Fruit fly (Drosophila melanogaster) whole organism, embryonic: ENCODE measurements around the gene dome.
A peak's percentile ranks its signal among the peaks of the same experiment; 100 is the strongest.

Experiments used
- ATbp ChIP-seq: fragments of 200-800 bp; sonication (Bioruptor generic); optimal IDR thresholded peaks from 2 replicates; lab custom pipeline; 2017; ENCODE audit warnings: missing biosample characterization, mild to moderate bottlenecking, missing genetic modification characterization, missing genetic modification reagents
- Adf1 ChIP-seq: fragments of 200-800 bp; sonication (Bioruptor generic); IDR thresholded peaks from 2 replicates; pipeline ENCODE4 v1.3.6; 2022; ENCODE audit warnings: missing biosample characterization, missing genetic modification characterization
- Atf3 ChIP-seq: fragments of 200-800 bp; sonication (Bioruptor generic); optimal IDR thresholded peaks from 3 replicates; lab custom pipeline; 2016; ENCODE audit warnings: missing biosample characterization, missing genetic modification characterization
- BEAF-32 ChIP-seq: fragments of 200-800 bp; sonication (Bioruptor generic); optimal IDR thresholded peaks from 3 replicates; lab custom pipeline; 2017; ENCODE audit warnings: missing biosample characterization, missing genetic modification characterization, mild to moderate bottlenecking, moderate library complexity, missing genetic modification reagents
- CG11398 ChIP-seq: fragments of 200-800 bp; sonication (Bioruptor generic); optimal IDR thresholded peaks from 2 replicates; lab custom pipeline; 2016; ENCODE audit warnings: missing biosample characterization, missing genetic modification characterization
- CG11695 ChIP-seq: fragments of 200-800 bp; sonication (Bioruptor generic); IDR thresholded peaks from 3 replicates; pipeline ENCODE4 v1.3.6; 2022; ENCODE audit warnings: missing biosample characterization, missing genetic modification characterization
- CG13287 ChIP-seq: fragments of 200-800 bp; sonication (Bioruptor generic); IDR thresholded peaks from 2 replicates; pipeline ENCODE4 v1.3.6; 2022; ENCODE audit warnings: missing biosample characterization, missing genetic modification characterization; ENCODE audit not compliant: partially characterized antibody
- CG13424 ChIP-seq: fragments of 200-800 bp; sonication (Bioruptor generic); optimal IDR thresholded peaks from 2 replicates; lab custom pipeline; 2019; ENCODE audit warnings: missing biosample characterization, mild to moderate bottlenecking, missing genetic modification characterization, moderate library complexity
- CG13894 ChIP-seq: fragments of 200-800 bp; sonication (Bioruptor generic); optimal IDR thresholded peaks from 3 replicates; lab custom pipeline; 2018; ENCODE audit warnings: missing biosample characterization, mild to moderate bottlenecking, missing genetic modification characterization, moderate library complexity
- CG15269 ChIP-seq: fragments of 200-800 bp; sonication (Bioruptor generic); optimal IDR thresholded peaks from 2 replicates; lab custom pipeline; 2018; ENCODE audit warnings: missing biosample characterization, mild to moderate bottlenecking, missing genetic modification characterization, moderate library complexity
- CG18011 ChIP-seq: fragments of 200-800 bp; sonication (Bioruptor generic); optimal IDR thresholded peaks from 2 replicates; lab custom pipeline; 2017; ENCODE audit warnings: missing biosample characterization, missing genetic modification characterization, mild to moderate bottlenecking, moderate library complexity, missing genotype
- CG2678 ChIP-seq: fragments of 200-800 bp; sonication (Bioruptor generic); optimal IDR thresholded peaks from 3 replicates; lab custom pipeline; 2019; ENCODE audit warnings: missing biosample characterization, mild to moderate bottlenecking, missing genetic modification characterization, moderate library complexity
- CG30431 ChIP-seq: fragments of 200-800 bp; sonication (Bioruptor generic); optimal IDR thresholded peaks from 2 replicates; lab custom pipeline; 2017; ENCODE audit warnings: missing biosample characterization, missing genetic modification characterization
- CG33213 ChIP-seq: fragments of 200-800 bp; sonication (Bioruptor generic); optimal IDR thresholded peaks from 3 replicates; lab custom pipeline; 2016; ENCODE audit warnings: missing biosample characterization, missing genetic modification characterization
- CG3726 ChIP-seq: fragments of 200-800 bp; sonication (Bioruptor generic); IDR thresholded peaks from 3 replicates; pipeline ENCODE4, ENCODE4 v1.3.6; 2022; ENCODE audit warnings: missing biosample characterization, missing genetic modification characterization
- CG3838 ChIP-seq: fragments of 200-800 bp; sonication (Bioruptor generic); optimal IDR thresholded peaks from 3 replicates; lab custom pipeline; 2016; ENCODE audit warnings: missing biosample characterization, missing genetic modification characterization
- CG3995 ChIP-seq: fragments of 200-800 bp; sonication (Bioruptor generic); optimal IDR thresholded peaks from 3 replicates; lab custom pipeline; 2016; ENCODE audit warnings: missing biosample characterization, missing genetic modification characterization
- CG6254 ChIP-seq: fragments of 200-800 bp; sonication (Bioruptor generic); optimal IDR thresholded peaks from 3 replicates; lab custom pipeline; 2017; ENCODE audit warnings: mild to moderate bottlenecking, missing biosample characterization, missing genetic modification reagents, missing genetic modification characterization
- CG6272 ChIP-seq: fragments of 200-800 bp; sonication (Bioruptor generic); IDR thresholded peaks from 2 replicates; pipeline ENCODE4 v1.3.6; 2022; ENCODE audit warnings: missing biosample characterization, missing genetic modification characterization
- CTCF ChIP-seq: fragments of 200-800 bp; sonication (Bioruptor generic); optimal IDR thresholded peaks from 2 replicates; lab custom pipeline; 2017; ENCODE audit warnings: missing biosample characterization, mild to moderate bottlenecking, missing genetic modification characterization, moderate library complexity
- Dip2 ChIP-seq: fragments of 200-800 bp; sonication (Bioruptor generic); IDR thresholded peaks from 2 replicates; pipeline ENCODE4 v1.3.6; 2022; ENCODE audit warnings: missing biosample characterization, missing genetic modification characterization
- Doc2 ChIP-seq: fragments of 200-800 bp; sonication (Bioruptor generic); IDR thresholded peaks from 2 replicates; pipeline ENCODE4 v1.3.6; 2022; ENCODE audit warnings: missing biosample characterization, missing genetic modification characterization
- E2f2 ChIP-seq: fragments of 200-800 bp; sonication (Bioruptor generic); IDR thresholded peaks from 2 replicates; pipeline ENCODE4 v1.3.6; 2022; ENCODE audit warnings: missing biosample characterization, missing genetic modification characterization
- Fer3 ChIP-seq: fragments of 200-800 bp; sonication (Bioruptor generic); optimal IDR thresholded peaks from 2 replicates; lab custom pipeline; 2018; ENCODE audit warnings: missing biosample characterization, mild to moderate bottlenecking, missing genetic modification characterization, moderate library complexity
- Gsc ChIP-seq: fragments of 200-800 bp; sonication (Bioruptor generic); IDR thresholded peaks from 2 replicates; pipeline ENCODE4 v1.3.6; 2022; ENCODE audit warnings: missing biosample characterization, missing genetic modification characterization
- HLH3B ChIP-seq: fragments of 200-800 bp; sonication (Bioruptor generic); IDR thresholded peaks from 2 replicates; pipeline ENCODE4 v1.3.6; 2022; ENCODE audit warnings: missing biosample characterization, missing genetic modification characterization
- Jarid2 ChIP-seq: fragments of 200-800 bp; sonication (Bioruptor generic); optimal IDR thresholded peaks from 3 replicates; lab custom pipeline; 2017; ENCODE audit warnings: mild to moderate bottlenecking, missing biosample characterization, missing genetic modification reagents, missing genetic modification characterization
- Meics ChIP-seq: fragments of 200-800 bp; sonication (Bioruptor generic); optimal IDR thresholded peaks from 2 replicates; lab custom pipeline; 2017; ENCODE audit warnings: missing biosample characterization, mild to moderate bottlenecking, missing genetic modification characterization
- Mrtf ChIP-seq: fragments of 200-800 bp; sonication (Bioruptor generic); IDR thresholded peaks from 3 replicates; pipeline ENCODE4 v1.3.6; 2022; ENCODE audit warnings: missing biosample characterization, missing genetic modification characterization
- NK7.1 ChIP-seq: fragments of 200-800 bp; sonication (Bioruptor generic); optimal IDR thresholded peaks from 3 replicates; lab custom pipeline; 2016; ENCODE audit warnings: missing biosample characterization, missing genetic modification characterization
- Rfx ChIP-seq: fragments of 200-800 bp; sonication (Bioruptor generic); IDR thresholded peaks from 2 replicates; pipeline ENCODE4 v1.3.6; 2022; ENCODE audit warnings: missing biosample characterization, missing genetic modification characterization
- Scr ChIP-seq: fragments of 200-800 bp; sonication (Bioruptor generic); IDR thresholded peaks from 2 replicates; pipeline ENCODE4 v1.3.6; 2022; ENCODE audit warnings: missing biosample characterization, missing genetic modification characterization; ENCODE audit not compliant: partially characterized antibody
- Side ChIP-seq: fragments of 200-800 bp; sonication (Bioruptor generic); optimal IDR thresholded peaks from 2 replicates; lab custom pipeline; 2016; ENCODE audit warnings: missing biosample characterization, missing genetic modification characterization
- Sry-δ ChIP-seq: fragments of 200-800 bp; sonication (Bioruptor generic); optimal IDR thresholded peaks from 2 replicates; lab custom pipeline; 2016; ENCODE audit warnings: missing biosample characterization, missing genetic modification characterization
- Usf ChIP-seq: fragments of 200-800 bp; sonication (Bioruptor generic); optimal IDR thresholded peaks from 2 replicates; lab custom pipeline; 2017; ENCODE audit warnings: missing genotype, missing biosample characterization, missing genetic modification characterization
- Vsx1 ChIP-seq: fragments of 200-800 bp; sonication (Bioruptor generic); optimal IDR thresholded peaks from 2 replicates; lab custom pipeline; 2017; ENCODE audit warnings: missing biosample characterization, mild to moderate bottlenecking, missing genetic modification characterization, missing genetic modification reagents
- amos ChIP-seq: fragments of 200-800 bp; sonication (Bioruptor generic); IDR thresholded peaks from 2 replicates; pipeline ENCODE4 v1.3.6; 2022; ENCODE audit warnings: missing biosample characterization, missing genetic modification characterization; ENCODE audit not compliant: partially characterized antibody
- aop ChIP-seq: fragments of 200-800 bp; sonication (Bioruptor generic); IDR thresholded peaks from 2 replicates; pipeline ENCODE4 v1.3.6; 2022; ENCODE audit warnings: missing biosample characterization, missing genetic modification characterization
- ase ChIP-seq: fragments of 200-800 bp; sonication (Bioruptor generic); IDR thresholded peaks from 3 replicates; pipeline ENCODE4 v1.3.6; 2022; ENCODE audit warnings: missing biosample characterization, missing genetic modification characterization
- bigmax ChIP-seq: fragments of 200-800 bp; sonication (Bioruptor generic); optimal IDR thresholded peaks from 2 replicates; lab custom pipeline; 2018; ENCODE audit warnings: missing biosample characterization, mild to moderate bottlenecking, missing genetic modification characterization
- cad ChIP-seq: fragments of >200 bp; optimal IDR thresholded peaks from 2 replicates; lab custom pipeline; 2017; ENCODE audit warnings: missing biosample characterization, missing genetic modification characterization
- dpn ChIP-seq, 2 experiments: fragments of 200-800 bp; sonication (Bioruptor generic); optimal IDR thresholded peaks; 3 replicates each; lab custom pipeline; 2016; ENCODE audit warnings: missing biosample characterization in 2 of 2, missing genetic modification characterization in 2 of 2
- emc ChIP-seq: fragments of 200-800 bp; sonication (Bioruptor generic); optimal IDR thresholded peaks from 2 replicates; lab custom pipeline; 2016; ENCODE audit warnings: missing biosample characterization, missing genetic modification characterization
- fu2 ChIP-seq: fragments of 200-800 bp; sonication (Bioruptor generic); optimal IDR thresholded peaks from 2 replicates; lab custom pipeline; 2016; ENCODE audit warnings: missing biosample characterization, missing genetic modification characterization
- gro ChIP-seq: fragments of 200-800 bp; sonication (Bioruptor generic); optimal IDR thresholded peaks from 2 replicates; lab custom pipeline; 2016; ENCODE audit warnings: missing biosample characterization, missing genetic modification characterization
- ind ChIP-seq: fragments of 200-800 bp; sonication (Bioruptor generic); optimal IDR thresholded peaks from 3 replicates; lab custom pipeline; 2016; ENCODE audit warnings: missing biosample characterization, missing genetic modification characterization
- lola ChIP-seq, 3 experiments: fragments of >200 bp in 2 of 3; fragments of 200-800 bp in 1 of 3; sonication (Bioruptor generic) in 1 of 3; optimal IDR thresholded peaks; 2 replicates each; lab custom pipeline; 2017 to 2019; ENCODE audit warnings: missing biosample characterization in 3 of 3, missing genetic modification characterization in 3 of 3, mild to moderate bottlenecking in 1 of 3, moderate library complexity in 1 of 3
- ranshi ChIP-seq: fragments of 200-800 bp; sonication (Bioruptor generic); IDR thresholded peaks from 2 replicates; pipeline ENCODE4 v1.3.6; 2022; ENCODE audit warnings: missing biosample characterization, missing genetic modification characterization
- sob ChIP-seq: fragments of 200-800 bp; sonication (Bioruptor generic); IDR thresholded peaks from 2 replicates; pipeline ENCODE4 v1.3.6; 2022; ENCODE audit warnings: missing biosample characterization, missing genetic modification characterization
- tx ChIP-seq: fragments of 200-800 bp; sonication (Bioruptor generic); optimal IDR thresholded peaks from 2 replicates; lab custom pipeline; 2016; ENCODE audit warnings: missing biosample characterization, missing genetic modification characterization
- wek ChIP-seq: fragments of 200-800 bp; sonication (Bioruptor generic); optimal IDR thresholded peaks from 3 replicates; lab custom pipeline; 2018; ENCODE audit warnings: missing biosample characterization, mild to moderate bottlenecking, missing genetic modification characterization, moderate library complexity

The dome gene

DNA sequence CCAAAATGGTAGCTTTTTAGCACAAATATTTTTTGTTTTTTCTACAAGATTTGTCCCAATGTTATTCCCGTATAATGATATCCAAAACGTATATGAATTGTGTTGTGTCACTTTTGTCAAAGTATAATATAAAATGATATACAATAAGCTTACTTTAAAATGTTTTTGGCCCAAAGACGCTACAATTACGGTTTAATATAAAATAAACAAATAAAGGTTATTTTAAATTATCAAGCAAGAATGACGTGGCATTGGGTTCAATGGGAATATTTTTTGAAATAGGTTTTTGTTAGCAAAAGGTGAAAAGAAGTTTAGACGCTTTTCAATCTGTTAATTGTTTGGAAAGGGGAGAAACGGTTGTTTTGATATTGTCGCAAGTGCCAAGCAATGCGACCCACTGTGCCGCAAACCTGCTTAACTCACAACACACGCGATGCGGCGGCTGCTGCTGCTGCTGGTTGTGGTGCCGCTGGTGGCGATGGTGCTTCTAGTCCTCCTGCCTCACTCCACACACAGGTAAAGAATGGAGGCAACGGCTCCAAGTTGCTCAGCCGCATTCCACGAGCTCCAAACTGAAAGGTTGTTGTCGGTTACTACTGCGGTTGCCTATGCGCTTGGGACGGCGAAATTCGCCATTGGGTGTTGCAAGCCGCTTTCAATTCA lies 20.0 kb downstream of the dome start (continued):
- TF ChIP-seq Vsx1 (GFP tag; lab: Kevin White, UChicago) (no peak), CTCF (no peak), CG11695 (GFP tag; lab: Robert Waterston, UW) (peak; percentile 46; the same call in 2 of the 3 replicates), dpn (GFP tag; optimal IDR thresholded peaks at IDR 0.05; lab: Kevin White, UChicago) (peak; percentile 14 to 38), aop (GFP tag; lab: Robert Waterston, UW) (no peak), CG6272 (no peak), CG18011 (GFP tag; lab: Kevin White, UChicago) (no peak), CG3838 (GFP tag; lab: Kevin White, UChicago) (no peak), Fer3 (tag; lab: Kevin White, UChicago) (peak; percentile 44), Meics (GFP tag; lab: Kevin White, UChicago) (peak; percentile 75), Side (GFP tag; lab: Kevin White, UChicago) (no peak), ind (GFP tag; lab: Kevin White, UChicago) (peak; percentile 37), NK7.1 (GFP tag; lab: Kevin White, UChicago) (no peak), CG13287 (GFP tag; lab: Robert Waterston, UW) (no peak), amos (no peak), bigmax (no peak), Usf (GFP tag; lab: Kevin White, UChicago) (peak; percentile 41), wek (GFP tag; lab: Kevin White, UChicago) (no peak), E2f2 (GFP tag; lab: Robert Waterston, UW) (no peak), emc (GFP tag; lab: Kevin White, UChicago) (no peak), gro (GFP tag; lab: Kevin White, UChicago) (no peak), CG3995 (GFP tag; lab: Kevin White, UChicago) (no peak), cad (no peak), CG2678 (tag; lab: Kevin White, UChicago) (peak; percentile 76), Rfx (GFP tag; lab: Robert Waterston, UW) (no peak), ase (GFP tag; lab: Robert Waterston, UW) (no peak), Jarid2 (GFP tag; lab: Kevin White, UChicago) (no peak), CG13424 (tag; lab: Kevin White, UChicago) (peak; percentile 65), BEAF-32 (GFP tag; lab: Kevin White, UChicago) (no peak), Sry-δ (GFP tag; lab: Kevin White, UChicago) (no peak), CG13894 (tag; lab: Kevin White, UChicago) (no peak), ATbp (GFP tag; lab: Kevin White, UChicago) (peak; percentile 24), Doc2 (GFP tag; lab: Robert Waterston, UW) (no peak), CG11398 (GFP tag; lab: Kevin White, UChicago) (no peak), sob (GFP tag; lab: Robert Waterston, UW) (no peak), CG3726 (GFP tag; lab: Robert Waterston, UW) (no peak), ranshi (GFP tag; lab: Robert Waterston, UW) (0 out of 2 replicates have a peak, but pooled peaks have one; percentile 28), CG15269 (tag; lab: Kevin White, UChicago) (peak; percentile 64), Dip2 (GFP tag; lab: Robert Waterston, UW) (no peak), CG30431 (GFP tag; lab: Kevin White, UChicago) (peak; percentile 4), HLH3B (GFP tag; lab: Robert Waterston, UW) (no peak), Scr (no peak), Atf3 (GFP tag; lab: Kevin White, UChicago) (no peak), CG6254 (GFP tag; lab: Kevin White, UChicago) (peak; percentile 40), fu2 (GFP tag; lab: Kevin White, UChicago) (no peak), Gsc (no peak), tx (no peak), lola (GFP tag; optimal IDR thresholded peaks at IDR 0.05; lab: Kevin White, UChicago) (peak in 1 of 3 experiments; percentile 65), Adf1 (GFP tag; lab: Robert Waterston, UW) (no peak), Mrtf (GFP tag; lab: Robert Waterston, UW) (no peak), CG33213 (GFP tag; lab: Kevin White, UChicago) (no peak)
